Worm (Caenorhabditis elegans) whole organism, L2 larva: Measurements from ENCODE around the gene R52.4.

Experiments
- lin-13 ChIP-seq: fragments of 150-350 bp; optimal IDR thresholded peaks from 2 replicates; lab custom pipeline; 2014; ENCODE audit warnings: missing biosample characterization, missing genetic modification reagents, missing genetic modification characterization
- mab-5 ChIP-seq: fragments of 150-350 bp; optimal IDR thresholded peaks from 2 replicates; lab custom pipeline; 2014; ENCODE audit warnings: missing biosample characterization, missing genetic modification characterization
- nhr-25 ChIP-seq: fragments of 150-350 bp; sonication (generic microtip); optimal IDR thresholded peaks from 3 replicates; lab custom pipeline; 2014; ENCODE audit warnings: missing biosample characterization, missing genetic modification characterization
- nhr-77 ChIP-seq: fragments of 150-350 bp; optimal IDR thresholded peaks from 2 replicates; lab custom pipeline; 2014; ENCODE audit warnings: missing biosample characterization, missing genetic modification characterization
- unc-39 ChIP-seq: fragments of 150-350 bp; optimal IDR thresholded peaks from 2 replicates; lab custom pipeline; 2014; ENCODE audit warnings: missing biosample characterization, missing genetic modification characterization
- ztf-11 ChIP-seq: sonication (generic microtip); optimal IDR thresholded peaks from 2 replicates; lab custom pipeline; 2017; ENCODE audit warnings: missing biosample characterization, missing genetic modification characterization

DNA sequence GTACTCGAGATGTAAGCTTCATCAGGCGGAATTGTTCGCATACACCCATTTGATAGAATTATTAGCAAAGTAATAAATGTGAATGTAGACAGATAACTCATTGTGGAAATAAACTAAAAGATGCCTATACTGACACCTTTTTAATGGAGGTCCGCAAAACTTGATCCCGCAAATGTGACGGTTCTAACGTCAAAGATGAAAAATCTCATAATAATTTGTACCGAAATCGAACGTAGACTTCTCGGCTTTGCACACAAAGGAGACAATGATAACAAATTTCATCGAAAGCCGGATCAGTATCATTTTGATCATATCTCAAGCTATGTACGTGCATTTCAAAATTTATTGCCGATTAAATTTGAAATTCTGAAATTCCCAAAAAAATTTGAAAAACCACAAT, at the start of gene R52.4:
- TF ChIP-seq lin-13 (GFP tag; lab: Kevin White, UChicago) (no peak), nhr-77 (tag; lab: Kevin White, UChicago) (no peak), nhr-25 (no peak), mab-5 (tag; lab: Kevin White, UChicago) (no peak), ztf-11 (tag; lab: Kevin White, UChicago) (no peak), unc-39 (no peak)
